Worm (Caenorhabditis elegans): ENCODE measurements around the gene fbl-1.

- TF ChIP-seq ztf-26 (tag; optimal IDR thresholded peaks at IDR 0.05) (peak; percentile 89), ztf-18 (tag; optimal IDR thresholded peaks at IDR 0.05) (peak; percentile 22), snpc-4 (GFP tag; optimal IDR thresholded peaks at IDR 0.05) (no peak), snpc-4 (tag; optimal IDR thresholded peaks at IDR 0.05) (no peak), hlh-12 (tag; optimal IDR thresholded peaks at IDR 0.05) (no peak), pha-4 (tag; optimal IDR thresholded peaks at IDR 0.05) (no peak), ama-1 (optimal IDR thresholded peaks at IDR 0.05) (no peak), ama-1 (GFP tag; optimal IDR thresholded peaks at IDR 0.05) (no peak), unc-130 (GFP tag; optimal IDR thresholded peaks at IDR 0.05) (no peak), F22D6.2 (tag; optimal IDR thresholded peaks at IDR 0.05) (peak; percentile 24), zfh-2 (GFP tag; conservative IDR thresholded peaks at IDR 0.05) (peak; percentile 94), mes-4 (tag; optimal IDR thresholded peaks at IDR 0.05) (no peak), D2030.7 (GFP tag; IDR thresholded peaks at IDR 0.05) (no peak), K11D2.4 (GFP tag; IDR thresholded peaks at IDR 0.05) (no peak; the same call in 1 of the 2 replicates), aptf-2 (GFP tag; conservative IDR thresholded peaks at IDR 0.05) (no peak)
Observed at ce11 chrIV:9563529-9564376, 23.1 kb downstream of the fbl-1 start.
